Fruit fly (Drosophila melanogaster): ENCODE measurements around the gene Josd.

Josd gene

DNA sequence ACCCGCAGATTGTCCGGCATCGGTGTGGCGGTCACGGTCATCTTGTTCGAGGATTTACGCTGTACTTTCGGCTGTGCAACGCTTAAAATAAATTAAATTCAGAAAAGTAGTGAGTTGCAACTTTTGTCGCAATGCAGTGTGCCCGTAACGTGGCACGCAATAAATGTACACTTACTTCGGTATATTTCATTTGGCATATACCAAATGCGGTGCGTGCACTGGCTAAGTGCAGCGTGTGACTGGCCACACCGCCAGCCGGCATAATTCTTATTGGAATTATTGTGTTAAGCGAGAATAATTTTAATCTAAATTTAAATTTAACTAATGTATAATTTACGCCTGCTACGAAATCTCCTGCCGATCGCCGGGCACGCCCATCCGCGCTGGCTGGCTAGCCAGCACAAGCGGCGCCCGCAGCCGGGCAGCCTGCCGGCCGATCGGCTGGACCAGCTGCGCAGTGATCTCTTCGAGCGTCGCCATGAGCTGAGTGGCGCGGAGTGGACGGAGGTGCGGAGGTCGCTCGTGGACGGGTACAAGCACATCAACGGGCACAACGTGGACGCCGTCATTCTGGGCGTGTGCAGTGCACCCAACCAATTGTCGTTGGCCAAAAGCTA lies 30.2 kb downstream of the Josd start, which contains the start of the genes Rpt4 and mldr (continued):
- TF ChIP-seq CG2129 (GFP tag; IDR thresholded peaks at IDR 0.05; ENCODE audit: partially characterized antibody) (no peak), CG1603 (tag; optimal IDR thresholded peaks at IDR 0.05) (peak; percentile 75), gsb-n (tag; optimal IDR thresholded peaks at IDR 0.05) (no peak), Dref (GFP tag; IDR thresholded peaks at IDR 0.05) (peak; percentile 48), grau (tag; optimal IDR thresholded peaks at IDR 0.05) (peak; percentile 3), MESR4 (GFP tag; optimal IDR thresholded peaks at IDR 0.05) (peak; percentile 77), CG6272 (GFP tag; IDR thresholded peaks at IDR 0.05) (no peak), YL-1 (GFP tag; optimal IDR thresholded peaks at IDR 0.05) (peak; percentile 87), nom (GFP tag; optimal IDR thresholded peaks at IDR 0.05) (peak; percentile 19), CG10462 (GFP tag; optimal IDR thresholded peaks at IDR 0.05) (no peak), fd64A (GFP tag; optimal IDR thresholded peaks at IDR 0.05) (no peak), HmgZ (tag; optimal IDR thresholded peaks at IDR 0.05) (peak; percentile 61), CG10267 (tag; optimal IDR thresholded peaks at IDR 0.05) (peak; percentile 21), klu (GFP tag; IDR thresholded peaks at IDR 0.05) (no peak), CG42726 (GFP tag; IDR thresholded peaks at IDR 0.05; ENCODE audit: partially characterized antibody) (0 out of 2 replicates have a peak, but pooled peaks have one; percentile 28), CG6791 (GFP tag; IDR thresholded peaks at IDR 0.05; ENCODE audit: partially characterized antibody) (peak; percentile 43; the same call in 1 of the 3 replicates), pzg (GFP tag; optimal IDR thresholded peaks at IDR 0.05) (peak; percentile 94), Opbp (GFP tag; IDR thresholded peaks at IDR 0.05; ENCODE audit: partially characterized antibody) (no peak), sens (GFP tag) (peak; percentile 58), chinmo (GFP tag; IDR thresholded peaks at IDR 0.05; ENCODE audit: partially characterized antibody) (0 out of 4 replicates have a peak, but pooled peaks have one; percentile 59), trem (tag; optimal IDR thresholded peaks at IDR 0.05) (peak; percentile 37), CTCF (GFP tag; optimal IDR thresholded peaks at IDR 0.05) (peak; percentile 8), gfzf (GFP tag; optimal IDR thresholded peaks at IDR 0.05) (peak; percentile 94), Sin3A (optimal IDR thresholded peaks at IDR 0.05) (peak; percentile 63), sug (tag; optimal IDR thresholded peaks at IDR 0.05) (peak; percentile 0), CG14710 (tag; optimal IDR thresholded peaks at IDR 0.05) (peak; percentile 75), Dp (GFP tag; optimal IDR thresholded peaks at IDR 0.05) (peak; percentile 46), CG15479 (GFP tag; optimal IDR thresholded peaks at IDR 0.05) (peak; percentile 67), disco-r (GFP tag; optimal IDR thresholded peaks at IDR 0.05) (no peak), exex (tag; optimal IDR thresholded peaks at IDR 0.05) (no peak), MBD-R2 (GFP tag; IDR thresholded peaks at IDR 0.05) (peak; percentile 98), insv (GFP tag; optimal IDR thresholded peaks at IDR 0.05) (peak; percentile 94 to 99), dmrt11E (tag; optimal IDR thresholded peaks at IDR 0.05) (no peak), kni (GFP tag; optimal IDR thresholded peaks at IDR 0.05) (no peak), CG33213 (GFP tag; optimal IDR thresholded peaks at IDR 0.05) (peak; percentile 38), pita (GFP tag; optimal IDR thresholded peaks at IDR 0.05) (peak; percentile 60), Ptx1 (GFP tag; IDR thresholded peaks at IDR 0.05) (no peak), CG13287 (GFP tag; IDR thresholded peaks at IDR 0.05; ENCODE audit: partially characterized antibody) (peak; percentile 55; the same call in 1 of the 2 replicates)

dm6 chrX:6294243-6294642 lies 33.3 kb downstream of the Josd start, which contains the start of gene CG15892:
CG15892 (minus strand) TSS chrX:6294343.
- TF ChIP-seq br (optimal IDR thresholded peaks at IDR 0.05) (no peak), Ravus (GFP tag; IDR thresholded peaks at IDR 0.05) (no peak), crol (GFP tag; IDR thresholded peaks at IDR 0.05) (no peak), CG7372 (GFP tag; IDR thresholded peaks at IDR 0.05) (no peak), CG11723 (GFP tag; optimal IDR thresholded peaks at IDR 0.05) (no peak), CG3407 (GFP tag; optimal IDR thresholded peaks at IDR 0.05) (no peak), zfh1 (GFP tag; IDR thresholded peaks at IDR 0.05) (no peak), Doc2 (GFP tag; IDR thresholded peaks at IDR 0.05) (no peak), CG1792 (GFP tag; optimal IDR thresholded peaks at IDR 0.05) (no peak), CG4328 (GFP tag; optimal IDR thresholded peaks at IDR 0.05) (no peak), CG3726 (GFP tag; IDR thresholded peaks at IDR 0.05) (no peak), psq (GFP tag; optimal IDR thresholded peaks at IDR 0.05) (no peak), onecut (GFP tag; IDR thresholded peaks at IDR 0.05) (no peak), CG7987 (GFP tag; optimal IDR thresholded peaks at IDR 0.05) (no peak), Atf3 (GFP tag; optimal IDR thresholded peaks at IDR 0.05) (no peak)
